Worm (Caenorhabditis elegans) whole organism, mixed stage, embryonic: ENCODE data around the gene irk-1.

ENCODE experiments used
- mab-5 ChIP-seq: fragments of 150-350 bp; optimal IDR thresholded peaks from 2 replicates; lab custom pipeline; 2014; ENCODE audit warnings: missing biosample characterization, missing genetic modification characterization
- unc-120 ChIP-seq: sonication (generic microtip); optimal IDR thresholded peaks from 2 replicates; lab custom pipeline; 2017; ENCODE audit warnings: missing genetic modification characterization, missing compliant biosample characterization; ENCODE audit not compliant: poor library complexity, severe bottlenecking
- unc-39 ChIP-seq: fragments of 150-350 bp; optimal IDR thresholded peaks from 2 replicates; lab custom pipeline; 2014; ENCODE audit warnings: missing biosample characterization, missing genetic modification characterization

DNA sequence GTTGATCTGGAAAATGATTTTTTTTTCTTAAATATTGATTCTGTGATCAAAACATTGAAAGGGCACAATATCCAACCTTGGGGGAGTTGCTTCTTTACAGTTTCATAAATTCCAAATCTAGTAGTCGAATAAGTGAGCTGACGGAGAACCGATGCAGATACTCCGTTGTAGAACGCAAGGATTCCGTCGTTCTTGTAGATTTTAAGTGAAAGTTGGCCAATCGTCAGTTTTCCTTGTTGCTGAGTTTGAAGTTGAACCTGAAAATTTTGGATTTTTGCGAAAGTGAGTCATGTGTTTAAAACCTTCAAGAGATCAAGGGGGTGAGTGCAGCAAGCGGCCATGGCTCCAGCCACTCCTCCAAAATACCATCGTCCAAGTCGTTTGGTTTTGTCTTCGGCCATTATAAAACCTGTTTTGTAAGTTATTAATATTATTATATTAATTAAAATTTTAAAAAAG lies 52.6 kb downstream of the irk-1 start, which contains the start of gene slc-25A10:
- no peak for TF ChIP-seq unc-39 (tag; lab: Kevin White, UChicago)
- no peak for TF ChIP-seq mab-5 (tag; lab: Kevin White, UChicago)
- TF ChIP-seq unc-120 (tag; lab: Kevin White, UChicago), result no peak
